Worm (Caenorhabditis elegans) whole organism, young adult: ENCODE measurements around the gene T22E5.1.

Experiments used
- B0336.3 ChIP-seq: fragments of 200-800 bp; sonication (Bioruptor generic); IDR thresholded peaks from 2 replicates; pipeline ENCODE4 v1.3.6; 2022; ENCODE audit warnings: missing genetic modification characterization, missing compliant biosample characterization
- C06A6.2 ChIP-seq: fragments of 200-800 bp; sonication (Bioruptor generic); conservative IDR thresholded peaks from 2 replicates; pipeline ENCODE4 v1.3.6; 2022; ENCODE audit warnings: missing genetic modification characterization, missing compliant biosample characterization
- C17E4.6 ChIP-seq: fragments of 200-800 bp; sonication (Bioruptor generic); IDR thresholded peaks from 2 replicates; pipeline ENCODE4 v1.3.6; 2022; ENCODE audit warnings: missing genetic modification reagents, missing genetic modification characterization, missing compliant biosample characterization
- F37B4.10 ChIP-seq: fragments of 200-800 bp; sonication (Bioruptor generic); IDR thresholded peaks from 2 replicates; pipeline ENCODE4 v1.3.6; 2022; ENCODE audit warnings: missing genetic modification characterization, missing compliant biosample characterization
- K11D2.4 ChIP-seq: fragments of 200-800 bp; sonication (Bioruptor generic); IDR thresholded peaks from 2 replicates; pipeline ENCODE4 v1.3.6; 2022; ENCODE audit warnings: missing genetic modification reagents, missing genetic modification characterization, missing compliant biosample characterization
- Y53F4B.3 ChIP-seq: fragments of 200-800 bp; sonication (Bioruptor generic); IDR thresholded peaks from 2 replicates; pipeline ENCODE4 v1.3.6; 2022; ENCODE audit warnings: missing genetic modification reagents, missing genetic modification characterization, missing compliant biosample characterization
- Y56A3A.18 ChIP-seq: fragments of 200-800 bp; sonication (Bioruptor generic); IDR thresholded peaks from 2 replicates; pipeline ENCODE4 v1.3.6; 2022; ENCODE audit warnings: missing genetic modification reagents, missing genetic modification characterization, missing compliant biosample characterization
- ZK185.1 ChIP-seq: sonication (generic microtip); optimal IDR thresholded peaks from 2 replicates; lab custom pipeline; 2016; ENCODE audit warnings: mild to moderate bottlenecking, missing genetic modification characterization, missing compliant biosample characterization; ENCODE audit not compliant: poor library complexity, severe bottlenecking
- aptf-3 ChIP-seq: fragments of 200-800 bp; sonication (Bioruptor generic); IDR thresholded peaks from 2 replicates; pipeline ENCODE4 v1.3.6; 2022; ENCODE audit warnings: missing genetic modification characterization, missing compliant biosample characterization
- atf-7 ChIP-seq: sonication (generic microtip); optimal IDR thresholded peaks from 2 replicates; lab custom pipeline; 2017; ENCODE audit warnings: mild to moderate bottlenecking, missing genetic modification characterization, missing compliant biosample characterization
- bed-1 ChIP-seq: fragments of 200-800 bp; sonication (Bioruptor generic); IDR thresholded peaks from 2 replicates; pipeline ENCODE4 v1.3.6; 2022; ENCODE audit warnings: missing genetic modification reagents, missing genetic modification characterization, missing compliant biosample characterization
- cebp-1 ChIP-seq, 2 experiments: fragments of 200-800 bp in 1 of 2; sonication (Bioruptor generic) in 1 of 2; sonication (generic microtip) in 1 of 2; IDR thresholded peaks in 1 of 2; optimal IDR thresholded peaks in 1 of 2; 2 replicates each; pipeline versions ENCODE4 v1.3.6 to Lab custom; 2017 to 2022; ENCODE audit warnings: missing compliant biosample characterization in 2 of 2, missing genetic modification characterization in 2 of 2, mild to moderate bottlenecking in 1 of 2, missing genetic modification reagents in 1 of 2, moderate library complexity in 1 of 2
- ceh-100 ChIP-seq: fragments of 200-800 bp; sonication (Bioruptor generic); IDR thresholded peaks from 2 replicates; pipeline ENCODE4 v1.3.6; 2022; ENCODE audit warnings: missing genetic modification reagents, missing genetic modification characterization, missing compliant biosample characterization
- ceh-27 ChIP-seq: fragments of 200-800 bp; sonication (Bioruptor generic); optimal IDR thresholded peaks from 2 replicates; lab custom pipeline; 2018; ENCODE audit warnings: mild to moderate bottlenecking, missing genetic modification characterization, moderate library complexity, missing compliant biosample characterization
- ceh-40 ChIP-seq: fragments of 200-800 bp; sonication (Bioruptor generic); IDR thresholded peaks from 2 replicates; pipeline ENCODE4 v1.3.6; 2022; ENCODE audit warnings: missing genetic modification characterization, missing compliant biosample characterization
- ceh-58 ChIP-seq: fragments of 200-800 bp; sonication (Bioruptor generic); IDR thresholded peaks from 2 replicates; pipeline ENCODE4 v1.3.6; 2022; ENCODE audit warnings: missing genetic modification characterization, missing compliant biosample characterization
- ceh-79 ChIP-seq: sonication (generic microtip); optimal IDR thresholded peaks from 2 replicates; lab custom pipeline; 2017; ENCODE audit warnings: mild to moderate bottlenecking, missing genetic modification characterization, missing compliant biosample characterization
- chd-7 ChIP-seq: sonication (generic microtip); optimal IDR thresholded peaks from 2 replicates; lab custom pipeline; 2016; ENCODE audit warnings: mild to moderate bottlenecking, missing genetic modification characterization, moderate library complexity, missing compliant biosample characterization
- dox-1 ChIP-seq: fragments of 200-800 bp; sonication (Bioruptor generic); IDR thresholded peaks from 2 replicates; pipeline ENCODE4 v1.3.6; 2022; ENCODE audit warnings: missing genetic modification reagents, missing genetic modification characterization, missing compliant biosample characterization
- dpff-1 ChIP-seq: sonication (generic microtip); optimal IDR thresholded peaks from 2 replicates; lab custom pipeline; 2017; ENCODE audit warnings: mild to moderate bottlenecking, missing genetic modification characterization, missing compliant biosample characterization
- dpl-1 ChIP-seq: fragments of 150-350 bp; optimal IDR thresholded peaks from 2 replicates; lab custom pipeline; 2014; ENCODE audit warnings: missing biosample characterization, missing genetic modification reagents, missing genetic modification characterization
- efl-1 ChIP-seq: fragments of 150-350 bp; optimal IDR thresholded peaks from 2 replicates; lab custom pipeline; 2014; ENCODE audit warnings: missing biosample characterization, missing genetic modification reagents, missing genetic modification characterization
- gei-17 ChIP-seq: fragments of 200-800 bp; sonication (Bioruptor generic); optimal IDR thresholded peaks from 2 replicates; lab custom pipeline; 2018; ENCODE audit warnings: mild to moderate bottlenecking, missing genetic modification characterization, missing compliant biosample characterization
- him-1 ChIP-seq: sonication (generic microtip); optimal IDR thresholded peaks from 2 replicates; lab custom pipeline; 2016; ENCODE audit warnings: missing genotype, missing genetic modification reagents, missing genetic modification characterization, missing compliant biosample characterization
- hlh-26 ChIP-seq: fragments of 200-800 bp; sonication (Bioruptor generic); conservative IDR thresholded peaks from 2 replicates; pipeline ENCODE4 v1.3.6; 2022; ENCODE audit warnings: missing genetic modification reagents, missing genetic modification characterization, missing compliant biosample characterization
- hmg-1.2 ChIP-seq: fragments of 200-800 bp; sonication (Bioruptor generic); IDR thresholded peaks from 2 replicates; pipeline ENCODE4 v1.3.6; 2022; ENCODE audit warnings: missing genetic modification reagents, missing genetic modification characterization, missing compliant biosample characterization
- hrde-1 ChIP-seq: sonication (generic microtip); optimal IDR thresholded peaks from 2 replicates; lab custom pipeline; 2016; ENCODE audit warnings: missing genetic modification characterization, mild to moderate bottlenecking, missing compliant biosample characterization, moderate library complexity, missing genotype, missing genetic modification reagents, borderline replicate concordance
- hsf-1 ChIP-seq: fragments of 200-800 bp; sonication (Bioruptor generic); IDR thresholded peaks from 2 replicates; pipeline ENCODE4 v1.3.6; 2022; ENCODE audit warnings: missing genetic modification reagents, missing genetic modification characterization, missing compliant biosample characterization
- lag-1 ChIP-seq: fragments of 200-800 bp; sonication (Bioruptor generic); IDR thresholded peaks from 2 replicates; pipeline ENCODE4 v1.3.6; 2022; ENCODE audit warnings: missing genetic modification reagents, missing genetic modification characterization, missing compliant biosample characterization
- let-607 ChIP-seq, 2 experiments: fragments of 200-800 bp in 1 of 2; sonication (Bioruptor generic) in 1 of 2; sonication (generic microtip) in 1 of 2; optimal IDR thresholded peaks; 2 replicates each; lab custom pipeline; 2016 to 2018; ENCODE audit warnings: mild to moderate bottlenecking in 2 of 2, missing compliant biosample characterization in 2 of 2, missing genetic modification characterization in 2 of 2, moderate library complexity in 2 of 2, missing genotype in 1 of 2
- lsl-1 ChIP-seq: fragments of 200-800 bp; sonication (Bioruptor generic); optimal IDR thresholded peaks from 2 replicates; lab custom pipeline; 2018; ENCODE audit warnings: mild to moderate bottlenecking, missing genetic modification characterization, moderate library complexity, missing compliant biosample characterization
- madf-3 ChIP-seq: fragments of 200-800 bp; sonication (Bioruptor generic); IDR thresholded peaks from 2 replicates; pipeline ENCODE4 v1.3.6; 2022; ENCODE audit warnings: missing genetic modification reagents, missing genetic modification characterization, missing compliant biosample characterization
- madf-6 ChIP-seq: fragments of 200-800 bp; sonication (Bioruptor generic); IDR thresholded peaks from 2 replicates; pipeline ENCODE4 v1.3.6; 2022; ENCODE audit warnings: missing genetic modification reagents, missing genetic modification characterization, missing compliant biosample characterization
- mel-28 ChIP-seq: sonication (generic microtip); optimal IDR thresholded peaks from 2 replicates; lab custom pipeline; 2016; ENCODE audit warnings: borderline replicate concordance, mild to moderate bottlenecking, missing genetic modification characterization, missing compliant biosample characterization
- mes-4 ChIP-seq: sonication (generic microtip); optimal IDR thresholded peaks from 2 replicates; lab custom pipeline; 2016; ENCODE audit warnings: missing genotype, missing genetic modification characterization, missing compliant biosample characterization
- nfya-2 ChIP-seq: fragments of 200-800 bp; sonication (Bioruptor generic); IDR thresholded peaks from 2 replicates; pipeline ENCODE4 v1.3.6; 2022; ENCODE audit warnings: missing genetic modification reagents, missing genetic modification characterization, missing compliant biosample characterization
- nhr-179 ChIP-seq: sonication (generic microtip); optimal IDR thresholded peaks from 2 replicates; lab custom pipeline; 2016; ENCODE audit warnings: mild to moderate bottlenecking, missing genetic modification characterization, missing compliant biosample characterization
- nhr-80 ChIP-seq: sonication (generic microtip); optimal IDR thresholded peaks from 2 replicates; lab custom pipeline; 2016; ENCODE audit warnings: missing genetic modification characterization, missing compliant biosample characterization
- pbrm-1 ChIP-seq: fragments of 200-800 bp; sonication (Bioruptor generic); IDR thresholded peaks from 2 replicates; pipeline ENCODE4 v1.3.6; 2022; ENCODE audit warnings: missing genetic modification reagents, missing genetic modification characterization, missing compliant biosample characterization
- pha-4 ChIP-seq: fragments of 150-350 bp; sonication (generic microtip); optimal IDR thresholded peaks from 2 replicates; lab custom pipeline; 2014; ENCODE audit warnings: missing biosample characterization, missing genetic modification reagents, missing genetic modification characterization
- rcor-1 ChIP-seq: fragments of 200-800 bp; sonication (Bioruptor generic); IDR thresholded peaks from 2 replicates; pipeline ENCODE4 v1.3.6; 2022; ENCODE audit warnings: missing genetic modification reagents, missing genetic modification characterization, missing compliant biosample characterization
- repo-1 ChIP-seq: sonication (generic microtip); optimal IDR thresholded peaks from 2 replicates; lab custom pipeline; 2017; ENCODE audit warnings: mild to moderate bottlenecking, missing genetic modification characterization, missing compliant biosample characterization
- snpc-1.3 ChIP-seq: sonication (generic microtip); optimal IDR thresholded peaks from 2 replicates; lab custom pipeline; 2017; ENCODE audit warnings: missing genetic modification characterization, mild to moderate bottlenecking, missing compliant biosample characterization, antibody characterized with exemption, moderate library complexity, missing genotype, missing genetic modification reagents; ENCODE audit not compliant: insufficient read depth
- sptf-2 ChIP-seq: fragments of 200-800 bp; sonication (Bioruptor generic); optimal IDR thresholded peaks from 2 replicates; lab custom pipeline; 2018; ENCODE audit warnings: mild to moderate bottlenecking, missing genetic modification characterization, missing compliant biosample characterization
- tbx-9 ChIP-seq: sonication (generic microtip); optimal IDR thresholded peaks from 2 replicates; lab custom pipeline; 2016; ENCODE audit warnings: borderline replicate concordance, missing genetic modification characterization, inconsistent platforms, missing compliant biosample characterization
- unc-62 ChIP-seq: fragments of 150-350 bp; optimal IDR thresholded peaks from 2 replicates; lab custom pipeline; 2014; ENCODE audit warnings: missing biosample characterization, missing genetic modification reagents, missing genetic modification characterization
- ztf-18 ChIP-seq: sonication (generic microtip); optimal IDR thresholded peaks from 2 replicates; lab custom pipeline; 2016; ENCODE audit warnings: missing genotype, mild to moderate bottlenecking, missing genetic modification characterization, missing compliant biosample characterization
- ztf-28 ChIP-seq: fragments of 200-800 bp; sonication (Bioruptor generic); IDR thresholded peaks from 2 replicates; pipeline ENCODE4 v1.3.6; 2022; ENCODE audit warnings: missing genetic modification reagents, missing genetic modification characterization, missing compliant biosample characterization

The T22E5.1 gene

ce11 chrX:6448866-6449400, 36.3 kb downstream of the T22E5.1 start, which contains the start of gene fah-1 (continued):
- TF ChIP-seq pha-4 (tag; lab: Kevin White, UChicago) (no peak), hlh-26 (no peak), lag-1 (GFP tag; lab: Robert Waterston, UW) (no peak), ZK185.1 (tag; lab: Kevin White, UChicago) (no peak), nfya-2 (GFP tag; lab: Robert Waterston, UW) (0 out of 2 replicates have a peak, but pooled peaks have one; percentile 50), ceh-100 (GFP tag; lab: Robert Waterston, UW) (no peak), let-607 (tag; optimal IDR thresholded peaks at IDR 0.05; lab: Kevin White, UChicago) (no peak), ztf-28 (GFP tag; lab: Robert Waterston, UW) (no peak), hrde-1 (no peak), F37B4.10 (GFP tag; lab: Robert Waterston, UW) (no peak), pbrm-1 (no peak), unc-62 (GFP tag; lab: Kevin White, UChicago) (peak; percentile 71), cebp-1 (GFP tag; IDR thresholded peaks at IDR 0.05; lab: Robert Waterston, UW) (peak; percentile 91), cebp-1 (tag; optimal IDR thresholded peaks at IDR 0.05; lab: Kevin White, UChicago) (peak; percentile 96), ceh-40 (GFP tag; lab: Robert Waterston, UW) (no peak), dpff-1 (tag; lab: Kevin White, UChicago) (no peak), ceh-79 (tag; lab: Kevin White, UChicago) (no peak), C06A6.2 (GFP tag; lab: Robert Waterston, UW) (no peak), nhr-80 (tag; lab: Kevin White, UChicago) (peak; percentile 81), efl-1 (no peak), ceh-58 (GFP tag; lab: Robert Waterston, UW) (no peak), nhr-179 (no peak), dox-1 (no peak), Y53F4B.3 (GFP tag; lab: Robert Waterston, UW) (no peak), madf-6 (GFP tag; lab: Robert Waterston, UW) (no peak), madf-3 (GFP tag; lab: Robert Waterston, UW) (no peak), ceh-27 (GFP tag; lab: Kevin White, UChicago) (no peak), aptf-3 (GFP tag; lab: Robert Waterston, UW) (no peak), bed-1 (GFP tag; lab: Robert Waterston, UW) (no peak), tbx-9 (no peak), dpl-1 (no peak), sptf-2 (GFP tag; lab: Kevin White, UChicago) (no peak), mes-4 (tag; lab: Kevin White, UChicago) (no peak), snpc-1.3 (no peak), lsl-1 (no peak), hmg-1.2 (GFP tag; lab: Robert Waterston, UW) (peak; percentile 63), Y56A3A.18 (no peak), C17E4.6 (GFP tag; lab: Robert Waterston, UW) (no peak), rcor-1 (GFP tag; lab: Robert Waterston, UW) (no peak), repo-1 (tag; lab: Kevin White, UChicago) (no peak), chd-7 (tag; lab: Kevin White, UChicago) (no peak), B0336.3 (GFP tag; lab: Robert Waterston, UW) (0 out of 2 replicates have a peak, but pooled peaks have one; percentile 28), ztf-18 (tag; lab: Kevin White, UChicago) (no peak), gei-17 (GFP tag; lab: Kevin White, UChicago) (peak; percentile 34), atf-7 (tag; lab: Kevin White, UChicago) (peak; percentile 46), hsf-1 (no peak), him-1 (tag; lab: Kevin White, UChicago) (no peak), K11D2.4 (GFP tag; lab: Robert Waterston, UW) (no peak), mel-28 (tag; lab: Kevin White, UChicago) (no peak)
